Fruit fly (Drosophila melanogaster): ENCODE results near the gene Tspo.

The Tspo gene

dm6 chr2L:602439-602879 lies 43.0 kb downstream of the Tspo start, which contains the start of gene CG13689 (continued):
- TF ChIP-seq gfzf (GFP tag; optimal IDR thresholded peaks at IDR 0.05) (no peak), pb (GFP tag; optimal IDR thresholded peaks at IDR 0.05) (no peak), MBD-R2 (GFP tag; IDR thresholded peaks at IDR 0.05) (peak; percentile 81), kni (GFP tag; optimal IDR thresholded peaks at IDR 0.05) (no peak), CG2202 (tag; optimal IDR thresholded peaks at IDR 0.05) (peak; percentile 26), Ssrp (tag; optimal IDR thresholded peaks at IDR 0.05) (peak; percentile 14), CG4707 (GFP tag; optimal IDR thresholded peaks at IDR 0.05) (no peak), CG12236 (GFP tag; optimal IDR thresholded peaks at IDR 0.05) (peak; percentile 0), CG10654 (GFP tag; optimal IDR thresholded peaks at IDR 0.05) (peak; percentile 33), Lim3 (GFP tag; IDR thresholded peaks at IDR 0.05) (no peak), CG30431 (GFP tag; optimal IDR thresholded peaks at IDR 0.05) (peak; percentile 5), disco-r (GFP tag; optimal IDR thresholded peaks at IDR 0.05) (no peak), cad (GFP tag; optimal IDR thresholded peaks at IDR 0.05) (no peak), ken (GFP tag; IDR thresholded peaks at IDR 0.05) (no peak), vnd (GFP tag; IDR thresholded peaks at IDR 0.05; ENCODE audit: partially characterized antibody) (no peak), CG6254 (GFP tag; optimal IDR thresholded peaks at IDR 0.05) (no peak), CG10979 (tag; optimal IDR thresholded peaks at IDR 0.05) (peak; percentile 96), ATbp (GFP tag; optimal IDR thresholded peaks at IDR 0.05) (no peak), Doc3 (GFP tag; IDR thresholded peaks at IDR 0.05; ENCODE audit: partially characterized antibody) (no peak), CG18764 (GFP tag; optimal IDR thresholded peaks at IDR 0.05) (peak; percentile 56), Dad (GFP tag; optimal IDR thresholded peaks at IDR 0.05) (no peak), sr (GFP tag; IDR thresholded peaks at IDR 0.05) (no peak), Sox102F (GFP tag; optimal IDR thresholded peaks at IDR 0.05) (peak; percentile 74), Chrac-16 (GFP tag; optimal IDR thresholded peaks at IDR 0.05) (peak; percentile 77), zf30C (GFP tag; optimal IDR thresholded peaks at IDR 0.05) (no peak), fd96Cb (tag; optimal IDR thresholded peaks at IDR 0.05) (peak; percentile 46), MESR4 (GFP tag; optimal IDR thresholded peaks at IDR 0.05) (peak; percentile 35), z (GFP tag; IDR thresholded peaks at IDR 0.05) (no peak), Sry-β (GFP tag; optimal IDR thresholded peaks at IDR 0.05) (no peak), CG11560 (tag; IDR thresholded peaks at IDR 0.05) (0 out of 3 replicates have a peak, but pooled peaks have one; percentile 11), dmrt99B (tag; optimal IDR thresholded peaks at IDR 0.05) (no peak), CG11696 (GFP tag; IDR thresholded peaks at IDR 0.05) (no peak), CG7556 (GFP tag; optimal IDR thresholded peaks at IDR 0.05) (no peak), CG8388 (GFP tag; optimal IDR thresholded peaks at IDR 0.05) (peak; percentile 16), NfI (GFP tag; optimal IDR thresholded peaks at IDR 0.05) (peak; percentile 60), slbo (GFP tag; IDR thresholded peaks at IDR 0.05) (peak; percentile 82), CG17361 (GFP tag; IDR thresholded peaks at IDR 0.05) (peak; percentile 62), CG14667 (GFP tag; IDR thresholded peaks at IDR 0.05) (peak; percentile 34), kah (GFP tag; optimal IDR thresholded peaks at IDR 0.05) (no peak), Taf1 (GFP tag; IDR thresholded peaks at IDR 0.05) (0 out of 2 replicates have a peak, but pooled peaks have one; percentile 27), CG7357 (GFP tag; IDR thresholded peaks at IDR 0.05) (no peak), CG12104 (GFP tag; optimal IDR thresholded peaks at IDR 0.05) (peak; percentile 11), esg (GFP tag; conservative IDR thresholded peaks at IDR 0.05) (no peak), CG14965 (GFP tag; optimal IDR thresholded peaks at IDR 0.05; ENCODE audit: borderline replicate concordance) (no peak), CG6813 (GFP tag; optimal IDR thresholded peaks at IDR 0.05) (no peak), Dbx (GFP tag; IDR thresholded peaks at IDR 0.05) (no peak), CG7786 (GFP tag; optimal IDR thresholded peaks at IDR 0.05) (no peak), HLH54F (GFP tag; optimal IDR thresholded peaks at IDR 0.05) (peak; percentile 37), CG1832 (GFP tag; optimal IDR thresholded peaks at IDR 0.05) (no peak), CG11456 (GFP tag; IDR thresholded peaks at IDR 0.05) (peak; percentile 86), CG5245 (GFP tag; optimal IDR thresholded peaks at IDR 0.05) (peak; percentile 48)
